Worm (Caenorhabditis elegans): ENCODE data around the gene F35F11.2.

Gene F35F11.2

ce11 chrIV:4030917-4031599 lies 9.0 kb upstream of the F35F11.2 start:
- TF ChIP-seq zip-5 (tag; optimal IDR thresholded peaks at IDR 0.05) (no peak), pros-1 (tag; optimal IDR thresholded peaks at IDR 0.05) (no peak), T23F11.4 (GFP tag; optimal IDR thresholded peaks at IDR 0.05) (no peak)

DNA sequence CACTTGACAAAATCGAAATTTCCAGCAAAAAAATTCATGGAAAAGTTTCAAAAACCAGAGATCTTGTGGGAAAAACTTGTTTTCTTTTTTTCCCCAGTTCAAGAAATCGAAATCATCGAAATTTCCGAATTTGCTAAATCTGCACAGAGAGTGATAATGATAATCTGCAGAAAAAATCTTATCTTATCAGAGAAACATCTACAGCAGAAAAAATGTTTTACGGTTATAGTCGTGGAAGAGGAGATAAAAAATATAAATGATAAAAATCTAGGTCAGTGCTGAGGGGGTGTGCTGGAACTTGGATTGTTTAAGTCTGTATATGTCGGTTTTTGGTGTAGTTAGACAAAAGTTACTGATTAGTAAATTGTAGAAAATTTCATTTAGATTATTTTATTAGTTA lies 7.7 kb upstream of the F35F11.2 start:
- TF ChIP-seq elt-2 (tag; optimal IDR thresholded peaks at IDR 0.05) = peak; percentile 83
- no peak for TF ChIP-seq ceh-22 (tag; optimal IDR thresholded peaks at IDR 0.05)

- no peak for TF ChIP-seq nfya-1 (tag; optimal IDR thresholded peaks at IDR 0.05)
- TF ChIP-seq ceh-9 (tag; optimal IDR thresholded peaks at IDR 0.05) = no peak
- TF ChIP-seq tbx-2 (tag; optimal IDR thresholded peaks at IDR 0.05) = no peak
Measured at ce11 chrIV:4033490-4033889, 6.6 kb upstream of the F35F11.2 start.

DNA sequence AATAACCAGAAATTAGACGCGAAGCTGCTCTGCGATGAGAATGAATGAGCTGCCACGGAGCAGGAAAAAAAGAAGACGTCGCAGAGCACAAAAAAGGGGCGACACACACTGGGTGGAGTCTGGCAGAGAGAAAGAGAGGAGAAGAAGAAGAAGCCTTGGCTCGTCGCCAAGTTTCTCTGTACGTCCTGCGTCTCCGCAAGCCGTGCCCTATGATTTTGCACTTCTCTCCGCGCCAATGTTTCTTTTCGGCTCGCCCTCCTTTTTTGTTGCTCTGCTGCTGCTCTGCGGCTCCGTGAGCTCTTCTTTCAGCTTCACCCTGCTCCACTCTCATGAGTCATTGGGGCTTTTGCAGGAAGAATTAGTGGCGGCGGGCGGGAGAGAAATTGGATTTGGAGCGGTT lies 5.2 kb upstream of the F35F11.2 start, which contains the start of gene hlh-30:
TSS of gene hlh-30 (minus strand) at position 69 of the 400 bp plus-strand sequence.
- TF ChIP-seq ceh-18 (tag; optimal IDR thresholded peaks at IDR 0.05) (peak; percentile 52), ceh-31 (tag; optimal IDR thresholded peaks at IDR 0.05) (peak; percentile 70), ceh-14 (tag; optimal IDR thresholded peaks at IDR 0.05) (peak; percentile 42), tbx-2 (tag; optimal IDR thresholded peaks at IDR 0.05) (peak; percentile 40), sdc-2 (tag; optimal IDR thresholded peaks at IDR 0.05) (peak; percentile 37), ttx-3 (tag; optimal IDR thresholded peaks at IDR 0.05) (no peak), ref-2 (tag; optimal IDR thresholded peaks at IDR 0.05) (no peak), T23F11.4 (GFP tag; optimal IDR thresholded peaks at IDR 0.05) (no peak), unc-42 (tag; optimal IDR thresholded peaks at IDR 0.05) (peak; percentile 87)

DNA sequence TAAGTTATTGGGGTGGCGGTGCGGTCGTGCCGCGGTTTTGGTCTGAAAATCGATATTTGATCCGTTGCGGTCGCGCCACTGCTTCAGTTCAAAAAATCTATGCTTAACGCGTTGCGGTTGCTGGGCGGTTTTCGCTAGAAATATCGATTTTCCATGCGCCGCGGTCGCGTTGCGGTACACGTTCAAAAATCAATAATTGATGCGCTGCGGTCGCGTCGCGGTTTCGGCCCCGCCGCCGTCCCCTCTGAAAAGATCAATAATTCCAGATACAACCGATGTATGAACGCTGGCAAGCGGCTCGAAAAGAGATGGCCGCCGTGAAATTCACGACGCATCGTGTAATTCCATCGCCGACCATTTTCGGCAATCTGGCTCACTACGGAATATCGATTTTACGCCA lies 922 bp downstream of the F35F11.2 start:
- TF ChIP-seq ceh-22 (tag; optimal IDR thresholded peaks at IDR 0.05) (no peak), gmeb-2 (tag; optimal IDR thresholded peaks at IDR 0.05) (no peak), hlh-15 (tag; optimal IDR thresholded peaks at IDR 0.05) (no peak), K09A11.1 (tag; optimal IDR thresholded peaks at IDR 0.05; ENCODE audit: insufficient read depth) (no peak), unc-86 (tag; optimal IDR thresholded peaks at IDR 0.05) (no peak), tbx-2 (tag; optimal IDR thresholded peaks at IDR 0.05) (no peak), ceh-6 (GFP tag; optimal IDR thresholded peaks at IDR 0.05) (no peak), ceh-2 (tag; optimal IDR thresholded peaks at IDR 0.05) (no peak), ets-4 (tag; optimal IDR thresholded peaks at IDR 0.05) (no peak), pag-3 (tag; optimal IDR thresholded peaks at IDR 0.05; ENCODE audit: borderline replicate concordance) (no peak), eyg-1 (tag; optimal IDR thresholded peaks at IDR 0.05) (no peak), lin-11 (tag; optimal IDR thresholded peaks at IDR 0.05) (no peak), fkh-6 (tag; optimal IDR thresholded peaks at IDR 0.05) (no peak), T23F11.4 (GFP tag; optimal IDR thresholded peaks at IDR 0.05) (no peak), C38D4.7 (GFP tag; optimal IDR thresholded peaks at IDR 0.05) (no peak), ceh-24 (tag; optimal IDR thresholded peaks at IDR 0.05) (no peak), unc-42 (tag; optimal IDR thresholded peaks at IDR 0.05) (no peak), dmd-4 (tag; optimal IDR thresholded peaks at IDR 0.05; ENCODE audit: borderline replicate concordance) (no peak), ceh-19 (GFP tag; optimal IDR thresholded peaks at IDR 0.05) (no peak)

- no peak for TF ChIP-seq ceh-22 (tag; optimal IDR thresholded peaks at IDR 0.05)
- TF ChIP-seq gmeb-2 (tag; optimal IDR thresholded peaks at IDR 0.05) = no peak
- no peak for TF ChIP-seq elt-4 (tag; optimal IDR thresholded peaks at IDR 0.05)
- no peak for TF ChIP-seq K09A11.1 (tag; optimal IDR thresholded peaks at IDR 0.05; ENCODE audit: insufficient read depth)
- peak; percentile 66 for TF ChIP-seq hlh-8 (tag; optimal IDR thresholded peaks at IDR 0.05)
- TF ChIP-seq C38D4.7 (GFP tag; optimal IDR thresholded peaks at IDR 0.05) = no peak
- no peak for TF ChIP-seq pha-4 (tag; optimal IDR thresholded peaks at IDR 0.05)
- no peak for TF ChIP-seq che-1 (tag; optimal IDR thresholded peaks at IDR 0.05)
- TF ChIP-seq Y22D7AL.16 (tag; optimal IDR thresholded peaks at IDR 0.05) = no peak
- TF ChIP-seq pag-3 (tag; optimal IDR thresholded peaks at IDR 0.05; ENCODE audit: borderline replicate concordance) = peak; percentile 9
- peak; percentile 8 for TF ChIP-seq fkh-6 (tag; optimal IDR thresholded peaks at IDR 0.05)
- no peak for TF ChIP-seq ztf-16 (tag; optimal IDR thresholded peaks at IDR 0.05)
- no peak for TF ChIP-seq madf-2 (tag; optimal IDR thresholded peaks at IDR 0.05)
- TF ChIP-seq fax-1 (tag; optimal IDR thresholded peaks at IDR 0.05) = peak; percentile 25
- no peak for TF ChIP-seq syd-9 (tag; optimal IDR thresholded peaks at IDR 0.05)
- TF ChIP-seq ceh-31 (tag; optimal IDR thresholded peaks at IDR 0.05) = peak; percentile 87
- no peak for TF ChIP-seq nhr-11 (tag; optimal IDR thresholded peaks at IDR 0.05)
- peak; percentile 72 for TF ChIP-seq tbx-2 (tag; optimal IDR thresholded peaks at IDR 0.05)
- TF ChIP-seq hlh-30 (tag; optimal IDR thresholded peaks at IDR 0.05; ENCODE audit: insufficient read depth) = no peak
- TF ChIP-seq ceh-2 (tag; optimal IDR thresholded peaks at IDR 0.05) = peak; percentile 74
Measured at ce11 chrIV:4042274-4042673, 2.2 kb downstream of the F35F11.2 start, which contains the start of gene cdc-73. cdc-73 (plus strand) TSS chrIV:4042575.

Measured in whole organism, late embryonic.